Worm (Caenorhabditis elegans) whole organism, L4/young adult: ENCODE results near the gene hpo-34.

Experiments used
- W03F9.2 ChIP-seq: fragments of 150-350 bp; optimal IDR thresholded peaks from 2 replicates; lab custom pipeline; 2014; ENCODE audit warnings: missing biosample characterization, missing genetic modification characterization
- dao-5 ChIP-seq: sonication (generic microtip); optimal IDR thresholded peaks from 2 replicates; lab custom pipeline; 2016; ENCODE audit warnings: missing genotype, missing genetic modification characterization, moderate library complexity, missing compliant biosample characterization

- TF ChIP-seq dao-5 (no peak), W03F9.2 (tag; lab: Kevin White, UChicago) (no peak)
Measured at ce11 chrX:11541690-11542089, 22.8 kb upstream of the hpo-34 start.
